Fruit fly (Drosophila melanogaster) S2 (cell line): ENCODE data around the gene CG7376.

Experiments used
- CG8478 ChIP-seq: fragments of >200 bp; optimal IDR thresholded peaks from 2 replicates; lab custom pipeline; 2018
- CTCF ChIP-seq, 2 experiments: fragments of >200 bp; optimal IDR thresholded peaks; 2 replicates each; lab custom pipeline; 2018

DNA sequence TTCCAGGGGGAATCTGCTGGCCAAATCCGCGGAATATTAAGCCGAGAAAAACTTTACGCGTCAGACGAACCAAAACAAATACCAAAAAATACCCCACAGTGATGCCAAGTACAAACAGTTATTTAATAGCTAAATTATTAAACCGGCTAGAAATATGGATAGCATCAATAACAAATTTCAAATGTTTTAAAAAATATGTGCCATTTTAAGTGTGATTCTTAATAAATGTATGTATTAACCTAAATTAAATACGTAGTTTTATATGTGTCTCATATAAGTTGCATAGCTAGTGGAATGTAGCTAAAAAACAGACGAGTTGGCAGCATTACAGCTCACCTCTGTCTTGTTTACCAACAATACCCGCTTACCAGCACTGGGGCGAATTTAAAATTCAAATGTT, 7.7 kb downstream of the CG7376 start, which contains the start of gene CG10274:
- no peak for TF ChIP-seq CG8478
- no peak for TF ChIP-seq CTCF (optimal IDR thresholded peaks at IDR 0.05; lab: Kevin White, UChicago)
